Worm (Caenorhabditis elegans) whole organism, late embryonic: ENCODE data around the gene T16H12.13.

ENCODE experiments used
- nhr-11 ChIP-seq: fragments of 150-350 bp; optimal IDR thresholded peaks from 2 replicates; lab custom pipeline; 2014; ENCODE audit warnings: missing biosample characterization, missing genetic modification characterization
- nhr-232 ChIP-seq: sonication (generic microtip); optimal IDR thresholded peaks from 2 replicates; lab custom pipeline; 2016; ENCODE audit warnings: missing genetic modification characterization, missing compliant biosample characterization
- tbx-2 ChIP-seq: sonication (generic microtip); optimal IDR thresholded peaks from 2 replicates; lab custom pipeline; 2016; ENCODE audit warnings: missing genetic modification characterization, missing compliant biosample characterization
- unc-86 ChIP-seq: sonication (generic microtip); optimal IDR thresholded peaks from 2 replicates; lab custom pipeline; 2016; ENCODE audit warnings: missing genetic modification characterization, missing compliant biosample characterization

DNA sequence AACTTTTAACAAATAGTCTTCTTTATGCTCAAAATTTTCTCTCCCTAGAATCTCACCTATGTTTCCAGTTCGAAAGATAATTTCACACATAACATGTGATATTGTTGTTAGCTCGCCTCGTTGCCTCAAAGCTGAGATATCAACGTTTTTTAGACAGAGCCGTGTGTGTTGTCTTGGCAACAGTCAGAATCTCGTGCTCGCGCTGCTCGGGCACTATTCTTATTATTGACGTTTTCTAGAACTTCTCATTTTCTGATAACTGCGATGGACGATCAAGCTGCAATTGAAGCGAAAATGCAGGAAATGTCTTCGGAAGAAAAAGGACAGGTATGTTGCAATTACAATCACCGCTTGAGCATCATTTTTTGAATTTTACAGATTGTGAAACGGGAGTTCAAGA is 49.4 kb upstream of the T16H12.13 start, which contains the start of gene xbx-3:
- TF ChIP-seq unc-86 (tag; lab: Kevin White, UChicago) (no peak), nhr-11 (tag; lab: Kevin White, UChicago) (no peak), tbx-2 (no peak), nhr-232 (tag; lab: Kevin White, UChicago) (no peak)
